Worm (Caenorhabditis elegans): ENCODE measurements around the gene C36C5.14.

Gene C36C5.14

DNA sequence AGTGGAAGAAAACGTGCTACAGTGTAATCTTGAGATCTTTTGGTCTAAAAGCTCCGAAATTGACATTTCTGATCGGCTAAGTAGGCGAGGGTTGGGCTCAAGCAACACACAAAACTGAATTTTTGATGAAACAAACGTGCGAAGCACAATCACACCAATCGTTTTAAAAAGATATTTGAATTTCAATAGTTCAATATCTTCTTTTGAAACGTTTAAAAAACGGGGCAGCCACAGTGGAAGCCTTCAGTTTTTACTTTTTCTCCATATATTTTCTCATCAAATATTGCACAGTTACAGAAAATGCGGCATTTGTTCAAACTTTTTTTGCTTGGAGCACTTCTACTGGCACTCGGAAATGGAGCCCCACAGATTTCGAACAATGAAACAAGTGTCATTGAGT lies 922 bp upstream of the C36C5.14 start, which contains the start of gene C36C5.4:
TSS of gene C36C5.4 (plus strand) at position 301 of the 400 bp plus-strand sequence.
- TF ChIP-seq dve-1 (tag; optimal IDR thresholded peaks at IDR 0.05) (no peak), unc-42 (tag; optimal IDR thresholded peaks at IDR 0.05) (no peak), syd-9 (tag; optimal IDR thresholded peaks at IDR 0.05) (no peak), ceh-34 (tag; optimal IDR thresholded peaks at IDR 0.05) (no peak), ceh-6 (GFP tag; optimal IDR thresholded peaks at IDR 0.05) (no peak), C38D4.7 (GFP tag; optimal IDR thresholded peaks at IDR 0.05) (no peak), pax-1 (tag; optimal IDR thresholded peaks at IDR 0.05) (no peak), T23F11.4 (GFP tag; optimal IDR thresholded peaks at IDR 0.05) (no peak), ceh-45 (GFP tag; IDR thresholded peaks at IDR 0.05) (no peak), hlh-30 (tag; optimal IDR thresholded peaks at IDR 0.05; ENCODE audit: insufficient read depth) (no peak)

DNA sequence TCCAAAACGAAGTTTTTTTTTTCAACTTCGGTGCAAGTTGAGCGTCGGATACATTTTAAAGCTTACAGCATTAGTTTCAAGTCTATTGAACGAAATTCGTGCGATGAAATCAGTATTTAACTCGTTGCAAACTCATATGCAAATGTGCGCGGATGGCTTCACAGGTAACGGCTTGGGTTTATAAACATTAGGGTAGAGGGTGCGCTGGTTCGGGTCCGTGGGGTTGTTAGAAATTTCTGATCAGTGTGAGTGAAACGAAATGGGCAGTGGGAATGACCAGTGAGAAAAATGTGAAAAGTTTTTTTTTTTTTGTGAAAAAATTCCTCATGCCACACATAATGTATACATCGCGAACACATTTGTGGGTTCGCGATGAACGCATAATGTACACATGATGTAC lies 2.2 kb downstream of the C36C5.14 start:
- TF ChIP-seq pag-3 (tag; optimal IDR thresholded peaks at IDR 0.05; ENCODE audit: borderline replicate concordance) (no peak), che-1 (tag; optimal IDR thresholded peaks at IDR 0.05) (no peak), sdc-2 (tag; optimal IDR thresholded peaks at IDR 0.05) (no peak), sox-2 (GFP tag; IDR thresholded peaks at IDR 0.05) (no peak), ama-1 (optimal IDR thresholded peaks at IDR 0.05) (no peak), nhr-11 (tag; optimal IDR thresholded peaks at IDR 0.05) (no peak), pros-1 (tag; optimal IDR thresholded peaks at IDR 0.05) (no peak), ref-2 (tag; optimal IDR thresholded peaks at IDR 0.05) (no peak), lim-6 (tag; optimal IDR thresholded peaks at IDR 0.05) (no peak), pat-9 (tag; optimal IDR thresholded peaks at IDR 0.05) (no peak), Y22D7AL.16 (tag; optimal IDR thresholded peaks at IDR 0.05) (no peak), ceh-9 (tag; optimal IDR thresholded peaks at IDR 0.05) (no peak)

DNA sequence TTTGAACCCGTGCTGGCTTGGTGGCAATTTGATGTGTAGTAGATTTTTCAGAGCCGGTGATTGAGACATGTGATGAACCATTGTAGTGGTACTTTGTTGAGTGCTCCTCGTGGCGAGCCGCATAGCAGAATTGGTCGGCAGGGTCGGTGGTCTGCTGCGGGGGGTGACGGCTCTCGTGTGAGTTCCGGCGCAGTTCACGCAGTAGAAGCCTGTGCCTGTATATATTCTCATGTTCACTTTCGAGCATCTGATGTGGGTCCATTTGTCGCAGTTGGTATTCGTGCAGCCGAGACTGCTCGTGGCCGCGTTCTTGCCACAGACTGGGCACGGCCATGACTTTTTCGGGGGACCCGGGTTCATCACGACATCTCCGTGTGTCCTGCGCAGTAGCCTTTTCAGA lies 3.0 kb downstream of the C36C5.14 start:
- TF ChIP-seq ceh-19 (GFP tag; optimal IDR thresholded peaks at IDR 0.05) (no peak), hlh-30 (tag; optimal IDR thresholded peaks at IDR 0.05; ENCODE audit: insufficient read depth) (no peak), pha-4 (tag; optimal IDR thresholded peaks at IDR 0.05) (no peak), sdc-2 (tag; optimal IDR thresholded peaks at IDR 0.05) (no peak)

- TF ChIP-seq tbx-2 (tag; optimal IDR thresholded peaks at IDR 0.05): no peak
- no peak for TF ChIP-seq dve-1 (tag; optimal IDR thresholded peaks at IDR 0.05)
- no peak for TF ChIP-seq madf-2 (tag; optimal IDR thresholded peaks at IDR 0.05)
- no peak for TF ChIP-seq gmeb-2 (tag; optimal IDR thresholded peaks at IDR 0.05)
- no peak for TF ChIP-seq fkh-6 (tag; optimal IDR thresholded peaks at IDR 0.05)
- no peak for TF ChIP-seq ceh-31 (tag; optimal IDR thresholded peaks at IDR 0.05)
- TF ChIP-seq K02D7.2 (tag; optimal IDR thresholded peaks at IDR 0.05): no peak
Measured at ce11 chrV:3159252-3159651, 6.1 kb downstream of the C36C5.14 start, which contains the start of gene C36C5.12. C36C5.12 (minus strand) TSS chrV:3159352.

DNA sequence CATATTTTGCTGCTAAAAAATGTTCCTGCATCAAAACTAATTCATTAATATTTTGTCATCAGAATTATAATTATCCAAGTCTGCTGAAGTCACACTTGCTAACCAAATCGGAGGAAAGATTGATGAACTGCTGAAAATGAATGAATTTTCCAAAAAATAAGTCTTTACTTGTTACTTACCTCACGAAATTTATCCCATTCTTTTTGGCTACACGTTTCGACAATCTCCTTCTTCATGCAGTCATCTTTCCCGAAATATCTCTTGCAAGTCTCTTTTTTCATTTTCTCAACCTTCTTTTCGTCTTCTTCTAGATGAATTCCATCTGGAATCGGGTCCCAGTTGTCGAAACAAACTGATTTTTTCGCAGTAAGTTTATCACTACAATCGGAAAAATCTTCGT lies 7.0 kb downstream of the C36C5.14 start:
- TF ChIP-seq pha-2 (tag; optimal IDR thresholded peaks at IDR 0.05) (no peak), pha-4 (tag; optimal IDR thresholded peaks at IDR 0.05) (no peak), sox-4 (tag; optimal IDR thresholded peaks at IDR 0.05) (no peak), hlh-15 (tag; optimal IDR thresholded peaks at IDR 0.05) (no peak), ets-4 (tag; optimal IDR thresholded peaks at IDR 0.05) (no peak), unc-3 (GFP tag; conservative IDR thresholded peaks at IDR 0.05) (no peak), unc-3 (tag; optimal IDR thresholded peaks at IDR 0.05) (no peak), ceh-2 (tag; optimal IDR thresholded peaks at IDR 0.05) (no peak), dmd-4 (tag; optimal IDR thresholded peaks at IDR 0.05; ENCODE audit: borderline replicate concordance) (no peak), ama-1 (optimal IDR thresholded peaks at IDR 0.05) (no peak), ceh-9 (tag; optimal IDR thresholded peaks at IDR 0.05) (no peak), ref-2 (tag; optimal IDR thresholded peaks at IDR 0.05) (no peak), ttx-3 (tag; optimal IDR thresholded peaks at IDR 0.05) (no peak), ceh-18 (tag; optimal IDR thresholded peaks at IDR 0.05) (no peak), dve-1 (tag; optimal IDR thresholded peaks at IDR 0.05) (no peak)
